Worm (Caenorhabditis elegans): ENCODE measurements around the gene F13A2.2.

The F13A2.2 gene

ce11 chrV:4346799-4347198 is 37.6 kb downstream of the F13A2.2 start, which contains the start of gene mcm-7 (continued):
- peak; percentile 27 for TF ChIP-seq snpc-1.3 (tag; optimal IDR thresholded peaks at IDR 0.05; ENCODE audit: insufficient read depth)
- no peak for TF ChIP-seq let-526 (GFP tag; IDR thresholded peaks at IDR 0.05)
- no peak for TF ChIP-seq lin-26 (GFP tag; IDR thresholded peaks at IDR 0.05)
- no peak for TF ChIP-seq sptf-2 (GFP tag; optimal IDR thresholded peaks at IDR 0.05)

DNA sequence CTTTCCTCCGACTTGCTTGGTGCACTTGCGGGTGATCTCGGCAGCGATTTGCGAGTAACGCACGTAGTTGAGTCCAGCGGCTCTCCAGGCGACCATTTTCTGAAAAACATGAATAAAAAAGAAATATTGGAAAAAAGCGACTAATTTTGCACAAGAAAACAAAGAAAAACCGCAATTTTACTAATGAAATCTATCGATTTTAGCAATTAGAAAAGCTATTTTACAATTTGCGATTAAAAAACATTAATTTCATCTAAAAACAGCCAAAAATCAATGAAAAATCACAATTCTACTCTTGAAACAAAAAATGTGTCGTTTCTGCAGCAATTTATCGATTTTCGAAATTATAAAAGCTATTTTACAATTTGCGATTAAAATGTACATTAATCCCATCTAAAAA is 38.1 kb downstream of the F13A2.2 start, which contains the start of gene hpo-18:
Gene hpo-18, minus strand, starts transcription at position 101 of the 400 bp plus-strand sequence.
- TF ChIP-seq lir-1 (GFP tag; conservative IDR thresholded peaks at IDR 0.05) (no peak), F57C9.4 (tag; optimal IDR thresholded peaks at IDR 0.05) (no peak), snpc-1.3 (tag; optimal IDR thresholded peaks at IDR 0.05; ENCODE audit: insufficient read depth) (no peak), F57A8.1 (GFP tag; optimal IDR thresholded peaks at IDR 0.05) (no peak), unc-130 (GFP tag; optimal IDR thresholded peaks at IDR 0.05) (no peak), dpff-1 (tag; optimal IDR thresholded peaks at IDR 0.05) (no peak), K12H6.12 (tag; optimal IDR thresholded peaks at IDR 0.05) (no peak), somi-1 (GFP tag; optimal IDR thresholded peaks at IDR 0.05) (no peak), nhr-27 (tag; optimal IDR thresholded peaks at IDR 0.05) (no peak), atf-7 (tag; optimal IDR thresholded peaks at IDR 0.05) (no peak), madf-8 (GFP tag; conservative IDR thresholded peaks at IDR 0.05) (no peak), Y95B8A.8 (GFP tag; IDR thresholded peaks at IDR 0.05) (no peak), lin-26 (GFP tag; IDR thresholded peaks at IDR 0.05) (no peak), rpc-1 (optimal IDR thresholded peaks at IDR 0.05) (no peak), rpc-1 (tag; optimal IDR thresholded peaks at IDR 0.05) (no peak), aptf-2 (GFP tag; conservative IDR thresholded peaks at IDR 0.05) (no peak), egl-18 (GFP tag; IDR thresholded peaks at IDR 0.05) (no peak)

- TF ChIP-seq pbrm-1 (GFP tag; IDR thresholded peaks at IDR 0.05) (peak; percentile 23; the same call in 1 of the 2 replicates), nfyb-1 (GFP tag; IDR thresholded peaks at IDR 0.05) (peak; percentile 56), F33H1.4 (GFP tag; IDR thresholded peaks at IDR 0.05) (peak; percentile 25; the same call in 1 of the 2 replicates), madf-3 (GFP tag; IDR thresholded peaks at IDR 0.05) (0 out of 2 replicates have a peak, but pooled peaks have one; percentile 59), madf-6 (GFP tag; IDR thresholded peaks at IDR 0.05) (peak; percentile 47), mcd-1 (GFP tag; IDR thresholded peaks at IDR 0.05) (peak; percentile 40; the same call in 1 of the 2 replicates), aptf-3 (GFP tag; IDR thresholded peaks at IDR 0.05) (no peak), zim-3 (tag; optimal IDR thresholded peaks at IDR 0.05) (peak; percentile 12), athp-1 (tag; optimal IDR thresholded peaks at IDR 0.05) (peak; percentile 10), Y79H2A.3 (GFP tag; conservative IDR thresholded peaks at IDR 0.05) (no peak), F49E8.2 (tag; optimal IDR thresholded peaks at IDR 0.05; ENCODE audit: insufficient read depth) (peak; percentile 27), attf-3 (GFP tag; conservative IDR thresholded peaks at IDR 0.05) (no peak), lin-54 (GFP tag; optimal IDR thresholded peaks at IDR 0.05) (peak; percentile 32)
These were observed 38.7 kb downstream of the F13A2.2 start, which contains the start of gene figl-1 for ce11 chrV:4345714-4346113. Gene figl-1 (minus strand): TSS chrV:4345999.

DNA sequence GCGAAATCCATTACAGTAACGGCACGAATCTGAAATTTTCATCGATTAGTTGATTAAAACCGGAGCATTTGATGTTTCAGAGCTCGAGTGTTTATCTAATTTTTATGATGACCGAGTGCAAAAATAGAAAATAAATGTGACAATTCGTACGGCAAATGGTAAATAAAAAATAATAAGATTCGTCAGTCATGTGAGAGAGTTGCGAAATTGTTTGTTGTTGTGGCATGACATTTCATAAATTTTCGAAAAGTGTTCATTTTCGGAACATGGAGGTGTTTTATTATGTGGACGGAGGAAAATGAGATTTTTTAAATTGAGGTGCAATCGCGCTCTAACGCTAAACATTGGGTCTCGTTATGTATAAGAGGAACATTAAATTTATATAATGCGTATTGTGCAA is 42.6 kb downstream of the F13A2.2 start:
- no peak for TF ChIP-seq gei-17 (GFP tag; optimal IDR thresholded peaks at IDR 0.05)
- TF ChIP-seq cebp-1 (GFP tag; IDR thresholded peaks at IDR 0.05) = peak; percentile 72; the same call in 1 of the 2 replicates
- TF ChIP-seq cebp-1 (tag; optimal IDR thresholded peaks at IDR 0.05) = peak; percentile 88
- TF ChIP-seq ceh-40 (GFP tag; IDR thresholded peaks at IDR 0.05) = no peak
- no peak for TF ChIP-seq ceh-27 (GFP tag; optimal IDR thresholded peaks at IDR 0.05)
- no peak for TF ChIP-seq dpff-1 (tag; optimal IDR thresholded peaks at IDR 0.05)
- TF ChIP-seq mes-4 (tag; optimal IDR thresholded peaks at IDR 0.05) = no peak

Data from whole organism, young adult.